Worm (Caenorhabditis elegans) whole organism, mixed stage, embryonic: ENCODE results near the gene smex-1.

ENCODE experiments used
- M03D4.4 ChIP-seq: sonication (generic microtip); optimal IDR thresholded peaks from 2 replicates; lab custom pipeline; 2017; ENCODE audit warnings: mild to moderate bottlenecking, missing genetic modification characterization, missing compliant biosample characterization
- bed-3 ChIP-seq: fragments of 200-800 bp; sonication (Bioruptor generic); optimal IDR thresholded peaks from 3 replicates; lab custom pipeline; 2018; ENCODE audit warnings: mild to moderate bottlenecking, missing genetic modification characterization, moderate library complexity, missing compliant biosample characterization
- ces-1 ChIP-seq: fragments of 150-350 bp; optimal IDR thresholded peaks from 2 replicates; lab custom pipeline; 2014; ENCODE audit warnings: missing biosample characterization, missing genetic modification reagents, missing genetic modification characterization
- elt-3 ChIP-seq: fragments of 150-350 bp; optimal IDR thresholded peaks from 2 replicates; lab custom pipeline; 2014; ENCODE audit warnings: missing biosample characterization, missing genetic modification characterization
- lin-32 ChIP-seq: fragments of 200-800 bp; sonication (Bioruptor generic); optimal IDR thresholded peaks from 2 replicates; lab custom pipeline; 2018; ENCODE audit warnings: mild to moderate bottlenecking, missing genetic modification characterization, missing compliant biosample characterization
- lsy-2 ChIP-seq: fragments of 150-350 bp; optimal IDR thresholded peaks from 2 replicates; lab custom pipeline; 2014; ENCODE audit warnings: missing biosample characterization, missing genetic modification characterization
- mab-5 ChIP-seq: fragments of 150-350 bp; optimal IDR thresholded peaks from 2 replicates; lab custom pipeline; 2014; ENCODE audit warnings: missing biosample characterization, missing genetic modification characterization
- mep-1 ChIP-seq: fragments of 150-350 bp; optimal IDR thresholded peaks from 2 replicates; lab custom pipeline; 2017; ENCODE audit warnings: missing biosample characterization, missing genetic modification reagents, missing genetic modification characterization, inconsistent platforms
- nhr-237 ChIP-seq: fragments of 150-350 bp; optimal IDR thresholded peaks from 2 replicates; lab custom pipeline; 2014; ENCODE audit warnings: missing biosample characterization, missing genetic modification characterization
- nhr-28 ChIP-seq: fragments of 150-350 bp; optimal IDR thresholded peaks from 2 replicates; lab custom pipeline; 2014; ENCODE audit warnings: missing biosample characterization, missing genetic modification characterization
- pha-4 ChIP-seq: fragments of 150-350 bp; optimal IDR thresholded peaks from 2 replicates; lab custom pipeline; 2018; ENCODE audit warnings: missing biosample characterization, missing genetic modification reagents, missing genetic modification characterization
- unc-39 ChIP-seq: fragments of 150-350 bp; optimal IDR thresholded peaks from 2 replicates; lab custom pipeline; 2014; ENCODE audit warnings: missing biosample characterization, missing genetic modification characterization
- unc-62 ChIP-seq: fragments of 150-350 bp; optimal IDR thresholded peaks from 2 replicates; lab custom pipeline; 2014; ENCODE audit warnings: missing biosample characterization, missing genetic modification reagents, missing genetic modification characterization

- peak; percentile 15 for TF ChIP-seq lsy-2 (tag; lab: Kevin White, UChicago)
- TF ChIP-seq ces-1 (GFP tag; lab: Kevin White, UChicago) = no peak
- TF ChIP-seq mep-1 (tag; lab: Kevin White, UChicago) = peak; percentile 39
- TF ChIP-seq unc-62 (GFP tag; lab: Kevin White, UChicago) = no peak
- no peak for TF ChIP-seq elt-3 (tag; lab: Kevin White, UChicago)
- TF ChIP-seq pha-4 (tag; lab: Kevin White, UChicago) = no peak
- TF ChIP-seq bed-3 (GFP tag; lab: Kevin White, UChicago) = no peak
- no peak for TF ChIP-seq mab-5 (tag; lab: Kevin White, UChicago)
- TF ChIP-seq lin-32 = no peak
- TF ChIP-seq unc-39 (tag; lab: Kevin White, UChicago) = no peak
- TF ChIP-seq nhr-237 (tag; lab: Kevin White, UChicago) = peak; percentile 35
- no peak for TF ChIP-seq M03D4.4
- TF ChIP-seq nhr-28 (tag; lab: Kevin White, UChicago) = no peak
Observed at ce11 chrV:8302522-8302921, 6.8 kb upstream of the smex-1 start, which contains the start of gene sel-9.
